Fruit fly (Drosophila melanogaster) whole organism, pupa: ENCODE data around the gene RpS7.

Source experiments
- CG15710 ChIP-seq: fragments of 200-800 bp; sonication (Bioruptor generic); optimal IDR thresholded peaks from 2 replicates; lab custom pipeline; 2018; ENCODE audit warnings: missing biosample characterization, mild to moderate bottlenecking, missing genetic modification characterization, moderate library complexity
- EcR ChIP-seq: fragments of 200-800 bp; sonication (Bioruptor generic); optimal IDR thresholded peaks from 3 replicates; lab custom pipeline; 2019; ENCODE audit warnings: missing biosample characterization, missing genetic modification characterization, mild to moderate bottlenecking, moderate library complexity, missing genetic modification reagents
- Pif1B ChIP-seq: fragments of 200-800 bp; sonication (Bioruptor generic); optimal IDR thresholded peaks from 3 replicates; lab custom pipeline; 2016; ENCODE audit warnings: missing biosample characterization, missing genetic modification characterization
- rn ChIP-seq: fragments of 200-800 bp; sonication (Bioruptor generic); IDR thresholded peaks from 2 replicates; pipeline ENCODE4 v1.3.6; 2022; ENCODE audit warnings: missing biosample characterization, missing genetic modification characterization

DNA sequence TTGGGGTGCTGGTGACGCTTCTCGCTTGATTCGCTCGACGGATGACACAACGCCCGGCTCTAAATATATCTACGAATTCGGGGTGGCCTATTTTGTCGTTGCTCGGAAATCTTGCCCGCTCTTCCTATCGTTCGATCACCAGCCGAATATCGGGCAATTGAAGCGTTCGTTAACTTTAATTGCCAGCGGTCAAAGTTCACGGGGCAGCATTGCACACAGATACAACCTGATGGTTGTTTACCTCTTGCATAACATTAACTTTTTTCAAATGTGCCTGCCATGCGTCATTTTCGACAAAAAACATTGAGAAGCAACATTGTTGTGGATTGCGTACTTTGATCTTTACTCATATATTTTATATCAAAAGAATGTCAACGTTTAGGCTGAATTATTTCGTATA lies 11.0 kb downstream of the RpS7 start:
- no peak for TF ChIP-seq Pif1B (GFP tag; lab: Kevin White, UChicago)
- TF ChIP-seq EcR (GFP tag; lab: Kevin White, UChicago): no peak
- no peak for TF ChIP-seq CG15710
- no peak for TF ChIP-seq rn
